Worm (Caenorhabditis elegans): ENCODE measurements around the gene nlp-47.

DNA sequence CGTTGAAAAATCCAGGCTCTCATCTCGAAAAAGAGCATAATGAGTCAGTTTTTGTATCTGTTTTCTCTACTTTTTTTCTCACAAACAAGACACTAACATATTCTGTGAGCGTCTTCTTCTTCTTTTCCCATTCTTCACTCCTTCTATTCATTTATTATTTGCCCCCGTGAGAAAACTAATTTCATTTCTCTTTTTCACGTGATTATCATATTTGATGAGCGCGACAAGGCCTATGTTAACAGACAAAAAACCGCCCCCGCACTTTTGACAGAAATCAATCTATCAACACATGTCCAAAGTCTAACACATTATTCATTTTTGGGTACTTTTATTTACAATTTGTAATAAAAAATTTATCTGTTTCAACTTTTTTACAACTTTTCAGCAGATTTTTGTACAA lies 47.0 kb downstream of the nlp-47 start:
- TF ChIP-seq unc-62 (GFP tag; optimal IDR thresholded peaks at IDR 0.05) = no peak
- TF ChIP-seq ztf-11 (tag; optimal IDR thresholded peaks at IDR 0.05) = no peak
- no peak for TF ChIP-seq blmp-1 (tag; optimal IDR thresholded peaks at IDR 0.05)
- TF ChIP-seq ceh-39 (tag; optimal IDR thresholded peaks at IDR 0.05) = no peak
- TF ChIP-seq unc-39 (tag; optimal IDR thresholded peaks at IDR 0.05) = no peak
- no peak for TF ChIP-seq snpc-4 (tag; optimal IDR thresholded peaks at IDR 0.05)
- TF ChIP-seq mab-5 (tag; optimal IDR thresholded peaks at IDR 0.05) = no peak
- TF ChIP-seq cnd-1 (tag; optimal IDR thresholded peaks at IDR 0.05) = no peak
- no peak for TF ChIP-seq sem-2 (GFP tag; optimal IDR thresholded peaks at IDR 0.05)
- no peak for TF ChIP-seq nhr-28 (tag; optimal IDR thresholded peaks at IDR 0.05)
- no peak for TF ChIP-seq unc-120 (tag; optimal IDR thresholded peaks at IDR 0.05; ENCODE audit: poor library complexity, severe bottlenecking)
- no peak for TF ChIP-seq lin-13 (tag; optimal IDR thresholded peaks at IDR 0.05)
- TF ChIP-seq nhr-237 (tag; optimal IDR thresholded peaks at IDR 0.05) = no peak

Data from whole organism, mixed stage, embryonic.